Worm (Caenorhabditis elegans) whole organism, L3 larva: ENCODE data around the gene C09H10.5.
A peak's percentile ranks its signal among the peaks of the same experiment; 100 is the strongest.

Experiments used
- R02D3.7 ChIP-seq: fragments of 150-350 bp; optimal IDR thresholded peaks from 2 replicates; lab custom pipeline; 2014; ENCODE audit warnings: missing biosample characterization, missing genetic modification characterization
- ZK546.5 ChIP-seq: sonication (generic microtip); optimal IDR thresholded peaks from 2 replicates; lab custom pipeline; 2017; ENCODE audit warnings: missing biosample characterization, missing genetic modification characterization
- aly-2 ChIP-seq: fragments of 150-350 bp; optimal IDR thresholded peaks from 2 replicates; lab custom pipeline; 2014; ENCODE audit warnings: missing biosample characterization, missing genetic modification characterization
- ama-1 ChIP-seq: fragments of 150-350 bp; optimal IDR thresholded peaks from 2 replicates; lab custom pipeline; 2018
- ceh-16 ChIP-seq: sonication (generic microtip); optimal IDR thresholded peaks from 2 replicates; lab custom pipeline; 2017; ENCODE audit warnings: missing biosample characterization, missing genetic modification characterization
- ceh-28 ChIP-seq: fragments of 150-350 bp; optimal IDR thresholded peaks from 2 replicates; lab custom pipeline; 2014; ENCODE audit warnings: missing biosample characterization, missing genetic modification reagents, missing genetic modification characterization
- ceh-82 ChIP-seq: fragments of 150-350 bp; optimal IDR thresholded peaks from 2 replicates; lab custom pipeline; 2014; ENCODE audit warnings: missing biosample characterization, missing genetic modification characterization
- ceh-9 ChIP-seq: sonication (generic microtip); optimal IDR thresholded peaks from 2 replicates; lab custom pipeline; 2018; ENCODE audit warnings: missing biosample characterization, missing genetic modification characterization
- daf-12 ChIP-seq: fragments of 150-350 bp; optimal IDR thresholded peaks from 2 replicates; lab custom pipeline; 2014; ENCODE audit warnings: missing biosample characterization, missing genetic modification reagents, missing genetic modification characterization
- egl-27 ChIP-seq: sonication (generic microtip); optimal IDR thresholded peaks from 4 replicates; lab custom pipeline; 2017; ENCODE audit warnings: missing biosample characterization, missing genetic modification reagents, missing genetic modification characterization
- egl-5 ChIP-seq: fragments of 150-350 bp; optimal IDR thresholded peaks from 2 replicates; lab custom pipeline; 2017; ENCODE audit warnings: missing biosample characterization, missing genetic modification reagents, missing genetic modification characterization, inconsistent platforms
- elt-1 ChIP-seq: fragments of 150-350 bp; optimal IDR thresholded peaks from 2 replicates; lab custom pipeline; 2014; ENCODE audit warnings: missing biosample characterization, missing genetic modification characterization
- elt-2 ChIP-seq: sonication (generic microtip); optimal IDR thresholded peaks from 2 replicates; lab custom pipeline; 2016; ENCODE audit warnings: missing genetic modification reagents, mild to moderate bottlenecking, missing genetic modification characterization, missing compliant biosample characterization
- elt-3 ChIP-seq, 3 experiments: fragments of 150-350 bp in 1 of 3; sonication (generic microtip) in 2 of 3; optimal IDR thresholded peaks; 2 replicates in 2 of 3; 4 replicates in 1 of 3; lab custom pipeline; 2014 to 2017; ENCODE audit warnings: missing biosample characterization in 3 of 3, missing genetic modification characterization in 3 of 3
- eor-1 ChIP-seq, 2 experiments: fragments of 150-350 bp; optimal IDR thresholded peaks; 2 replicates each; lab custom pipeline; 2014 to 2018; ENCODE audit warnings: missing biosample characterization in 2 of 2, missing genetic modification characterization in 2 of 2
- fkh-10 ChIP-seq: sonication (generic microtip); optimal IDR thresholded peaks from 2 replicates; lab custom pipeline; 2017; ENCODE audit warnings: missing biosample characterization, missing genetic modification reagents, missing genetic modification characterization
- fkh-2 ChIP-seq: fragments of 150-350 bp; optimal IDR thresholded peaks from 2 replicates; lab custom pipeline; 2014; ENCODE audit warnings: missing biosample characterization, missing genetic modification reagents, missing genetic modification characterization
- fos-1 ChIP-seq: fragments of 150-350 bp; optimal IDR thresholded peaks from 2 replicates; lab custom pipeline; 2014; ENCODE audit warnings: missing biosample characterization, missing genetic modification characterization
- hmg-11 ChIP-seq: sonication (generic microtip); optimal IDR thresholded peaks from 2 replicates; lab custom pipeline; 2016; ENCODE audit warnings: missing genetic modification characterization, missing compliant biosample characterization
- jun-1 ChIP-seq: fragments of 150-350 bp; optimal IDR thresholded peaks from 2 replicates; lab custom pipeline; 2014; ENCODE audit warnings: missing biosample characterization, missing genetic modification reagents, missing genetic modification characterization
- lin-15B ChIP-seq: fragments of 150-350 bp; optimal IDR thresholded peaks from 2 replicates; lab custom pipeline; 2014; ENCODE audit warnings: missing biosample characterization, missing genetic modification characterization
- lin-39 ChIP-seq: fragments of 150-350 bp; optimal IDR thresholded peaks from 2 replicates; lab custom pipeline; 2018; ENCODE audit warnings: missing biosample characterization, missing genetic modification reagents, missing genetic modification characterization
- lsy-12 ChIP-seq: sonication (generic microtip); optimal IDR thresholded peaks from 2 replicates; lab custom pipeline; 2016; ENCODE audit warnings: mild to moderate bottlenecking, missing genetic modification characterization, missing compliant biosample characterization
- mdl-1 ChIP-seq: fragments of 150-350 bp; optimal IDR thresholded peaks from 2 replicates; lab custom pipeline; 2014; ENCODE audit warnings: missing biosample characterization, missing genetic modification characterization
- mml-1 ChIP-seq: fragments of 150-350 bp; sonication (generic microtip); optimal IDR thresholded peaks from 3 replicates; lab custom pipeline; 2014; ENCODE audit warnings: missing biosample characterization, missing genetic modification characterization
- nfya-1 ChIP-seq: sonication (generic microtip); optimal IDR thresholded peaks from 2 replicates; lab custom pipeline; 2017; ENCODE audit warnings: missing genetic modification characterization, mild to moderate bottlenecking, missing compliant biosample characterization, antibody characterized with exemption, moderate library complexity; ENCODE audit not compliant: insufficient read depth
- nhr-11 ChIP-seq: fragments of 150-350 bp; optimal IDR thresholded peaks from 2 replicates; lab custom pipeline; 2014; ENCODE audit warnings: missing biosample characterization, missing genetic modification characterization
- nhr-12 ChIP-seq: fragments of 150-350 bp; optimal IDR thresholded peaks from 2 replicates; lab custom pipeline; 2014; ENCODE audit warnings: missing biosample characterization, missing genetic modification characterization
- nhr-23 ChIP-seq: fragments of 150-350 bp; optimal IDR thresholded peaks from 2 replicates; lab custom pipeline; 2014; ENCODE audit warnings: missing biosample characterization, missing genetic modification reagents, missing genetic modification characterization
- nhr-237 ChIP-seq: fragments of 150-350 bp; optimal IDR thresholded peaks from 2 replicates; lab custom pipeline; 2014; ENCODE audit warnings: missing biosample characterization, missing genetic modification characterization
- nhr-25 ChIP-seq: sonication (generic microtip); optimal IDR thresholded peaks from 2 replicates; lab custom pipeline; 2017; ENCODE audit warnings: missing biosample characterization, missing genetic modification characterization
- nhr-28 ChIP-seq: fragments of 150-350 bp; optimal IDR thresholded peaks from 2 replicates; lab custom pipeline; 2014; ENCODE audit warnings: missing biosample characterization, missing genetic modification characterization
- nhr-43 ChIP-seq: sonication (generic microtip); optimal IDR thresholded peaks from 2 replicates; lab custom pipeline; 2016; ENCODE audit warnings: mild to moderate bottlenecking, missing genetic modification characterization, missing compliant biosample characterization; ENCODE audit not compliant: poor library complexity, severe bottlenecking
- nhr-67 ChIP-seq: fragments of 150-350 bp; optimal IDR thresholded peaks from 2 replicates; lab custom pipeline; 2014; ENCODE audit warnings: missing biosample characterization, missing genetic modification characterization
- nhr-76 ChIP-seq: fragments of 150-350 bp; sonication (generic microtip); optimal IDR thresholded peaks from 5 replicates; lab custom pipeline; 2014; ENCODE audit warnings: missing biosample characterization, missing genetic modification characterization
- nhr-77 ChIP-seq: fragments of 150-350 bp; optimal IDR thresholded peaks from 2 replicates; lab custom pipeline; 2014; ENCODE audit warnings: missing biosample characterization, missing genetic modification characterization
- pha-4 ChIP-seq: fragments of 150-350 bp; optimal IDR thresholded peaks from 2 replicates; lab custom pipeline; 2014; ENCODE audit warnings: missing biosample characterization, missing genetic modification reagents, missing genetic modification characterization
- pqm-1 ChIP-seq: fragments of 150-350 bp; optimal IDR thresholded peaks from 2 replicates; lab custom pipeline; 2017; ENCODE audit warnings: missing biosample characterization, missing genetic modification characterization, inconsistent platforms
- sea-2 ChIP-seq: fragments of 150-350 bp; sonication (generic microtip); optimal IDR thresholded peaks from 4 replicates; lab custom pipeline; 2014; ENCODE audit warnings: missing biosample characterization, missing genetic modification reagents, missing genetic modification characterization
- skn-1 ChIP-seq: fragments of 150-350 bp; optimal IDR thresholded peaks from 2 replicates; lab custom pipeline; 2014; ENCODE audit warnings: missing biosample characterization, missing genetic modification characterization
- snpc-4 ChIP-seq: fragments of 150-350 bp; optimal IDR thresholded peaks from 2 replicates; lab custom pipeline; 2014; ENCODE audit warnings: missing biosample characterization, missing genetic modification characterization
- tbx-2 ChIP-seq: sonication (generic microtip); optimal IDR thresholded peaks from 2 replicates; lab custom pipeline; 2016; ENCODE audit warnings: mild to moderate bottlenecking, missing genetic modification characterization, missing compliant biosample characterization
- unc-39 ChIP-seq: sonication (generic microtip); optimal IDR thresholded peaks from 4 replicates; lab custom pipeline; 2017; ENCODE audit warnings: missing biosample characterization, missing genetic modification characterization
- unc-62 ChIP-seq: fragments of 150-350 bp; sonication (generic microtip); optimal IDR thresholded peaks from 4 replicates; lab custom pipeline; 2014; ENCODE audit warnings: missing biosample characterization, missing genetic modification reagents, missing genetic modification characterization
- zag-1 ChIP-seq: fragments of 150-350 bp; optimal IDR thresholded peaks from 2 replicates; lab custom pipeline; 2014; ENCODE audit warnings: missing biosample characterization, missing genetic modification characterization
- ztf-11 ChIP-seq: fragments of 150-350 bp; optimal IDR thresholded peaks from 2 replicates; lab custom pipeline; 2014; ENCODE audit warnings: missing biosample characterization, missing genetic modification characterization
- ztf-4 ChIP-seq: fragments of 150-350 bp; optimal IDR thresholded peaks from 2 replicates; lab custom pipeline; 2014; ENCODE audit warnings: missing biosample characterization, missing genetic modification characterization

C09H10.5 gene

ce11 chrII:11101171-11101570 is 2.4 kb downstream of the C09H10.5 start:
- TF ChIP-seq elt-1 (tag; lab: Kevin White, UChicago) (no peak), nhr-25 (tag; lab: Kevin White, UChicago) (no peak), lsy-12 (tag; lab: Kevin White, UChicago) (no peak), elt-3 (tag; optimal IDR thresholded peaks at IDR 0.05; lab: Kevin White, UChicago) (no peak), nhr-67 (no peak), egl-5 (tag; lab: Kevin White, UChicago) (no peak), skn-1 (tag; lab: Kevin White, UChicago) (no peak)

ce11 chrII:11099841-11100240 is 3.7 kb downstream of the C09H10.5 start, which contains the start of gene C09H10.4:
TSS of gene C09H10.4 (plus strand) at chrII:11100141.
- TF ChIP-seq nhr-76 (tag; lab: Kevin White, UChicago) (no peak), jun-1 (tag; lab: Kevin White, UChicago) (no peak), ama-1 (lab: Kevin White, UChicago) (no peak), lsy-12 (tag; lab: Kevin White, UChicago) (no peak), nfya-1 (no peak), R02D3.7 (tag; lab: Kevin White, UChicago) (no peak)

- TF ChIP-seq nhr-67 (no peak), nhr-76 (tag; lab: Kevin White, UChicago) (peak; percentile 21), ceh-16 (no peak), mml-1 (tag; lab: Kevin White, UChicago) (no peak), nhr-23 (tag; lab: Kevin White, UChicago) (peak; percentile 92), fkh-10 (peak; percentile 17), ztf-11 (tag; lab: Kevin White, UChicago) (no peak), aly-2 (tag; lab: Kevin White, UChicago) (no peak), ceh-28 (tag; lab: Kevin White, UChicago) (peak; percentile 41), ceh-9 (no peak), skn-1 (tag; lab: Kevin White, UChicago) (peak; percentile 83), ama-1 (lab: Kevin White, UChicago) (peak; percentile 47), sea-2 (GFP tag; lab: Kevin White, UChicago) (no peak), eor-1 (tag; optimal IDR thresholded peaks at IDR 0.05; lab: Kevin White, UChicago) (no peak), nfya-1 (peak; percentile 97), elt-3 (tag; optimal IDR thresholded peaks at IDR 0.05; lab: Kevin White, UChicago) (no peak), fos-1 (tag; lab: Kevin White, UChicago) (no peak), daf-12 (tag; lab: Kevin White, UChicago) (no peak), egl-27 (tag; lab: Kevin White, UChicago) (no peak), lsy-12 (tag; lab: Kevin White, UChicago) (peak; percentile 41), tbx-2 (no peak), ceh-82 (tag; lab: Kevin White, UChicago) (no peak), ZK546.5 (no peak), fkh-2 (tag; lab: Kevin White, UChicago) (no peak), nhr-43 (peak; percentile 41), nhr-25 (tag; lab: Kevin White, UChicago) (peak; percentile 83), egl-5 (tag; lab: Kevin White, UChicago) (peak; percentile 96), R02D3.7 (tag; lab: Kevin White, UChicago) (peak; percentile 45), pha-4 (peak; percentile 96), jun-1 (tag; lab: Kevin White, UChicago) (peak; percentile 31), snpc-4 (peak; percentile 80), ztf-4 (no peak), zag-1 (tag; lab: Kevin White, UChicago) (no peak), elt-1 (tag; lab: Kevin White, UChicago) (no peak), unc-62 (GFP tag; lab: Kevin White, UChicago) (no peak), unc-39 (tag; lab: Kevin White, UChicago) (no peak), elt-2 (tag; lab: Kevin White, UChicago) (peak; percentile 45), hmg-11 (tag; lab: Kevin White, UChicago) (peak; percentile 79), lin-15B (tag; lab: Kevin White, UChicago) (peak; percentile 92), lin-39 (peak; percentile 96), nhr-237 (tag; lab: Kevin White, UChicago) (no peak), nhr-11 (tag; lab: Kevin White, UChicago) (no peak), nhr-12 (tag; lab: Kevin White, UChicago) (no peak), nhr-77 (tag; lab: Kevin White, UChicago) (no peak), nhr-28 (tag; lab: Kevin White, UChicago) (no peak), mdl-1 (no peak), pqm-1 (tag; lab: Kevin White, UChicago) (peak; percentile 33)
- TF ChIP-seq, all 47 proteins: peak for 20
These were observed 6.2 kb downstream of the C09H10.5 start, which contains the start of the genes rpl-36.A and nuo-1 for ce11 chrII:11097154-11097887. TSS of gene rpl-36.A (minus strand) at chrII:11097204. TSS of gene nuo-1 (plus strand) at chrII:11097837.
